Fruit fly (Drosophila melanogaster): ENCODE results near the gene Fpgs1.

DNA sequence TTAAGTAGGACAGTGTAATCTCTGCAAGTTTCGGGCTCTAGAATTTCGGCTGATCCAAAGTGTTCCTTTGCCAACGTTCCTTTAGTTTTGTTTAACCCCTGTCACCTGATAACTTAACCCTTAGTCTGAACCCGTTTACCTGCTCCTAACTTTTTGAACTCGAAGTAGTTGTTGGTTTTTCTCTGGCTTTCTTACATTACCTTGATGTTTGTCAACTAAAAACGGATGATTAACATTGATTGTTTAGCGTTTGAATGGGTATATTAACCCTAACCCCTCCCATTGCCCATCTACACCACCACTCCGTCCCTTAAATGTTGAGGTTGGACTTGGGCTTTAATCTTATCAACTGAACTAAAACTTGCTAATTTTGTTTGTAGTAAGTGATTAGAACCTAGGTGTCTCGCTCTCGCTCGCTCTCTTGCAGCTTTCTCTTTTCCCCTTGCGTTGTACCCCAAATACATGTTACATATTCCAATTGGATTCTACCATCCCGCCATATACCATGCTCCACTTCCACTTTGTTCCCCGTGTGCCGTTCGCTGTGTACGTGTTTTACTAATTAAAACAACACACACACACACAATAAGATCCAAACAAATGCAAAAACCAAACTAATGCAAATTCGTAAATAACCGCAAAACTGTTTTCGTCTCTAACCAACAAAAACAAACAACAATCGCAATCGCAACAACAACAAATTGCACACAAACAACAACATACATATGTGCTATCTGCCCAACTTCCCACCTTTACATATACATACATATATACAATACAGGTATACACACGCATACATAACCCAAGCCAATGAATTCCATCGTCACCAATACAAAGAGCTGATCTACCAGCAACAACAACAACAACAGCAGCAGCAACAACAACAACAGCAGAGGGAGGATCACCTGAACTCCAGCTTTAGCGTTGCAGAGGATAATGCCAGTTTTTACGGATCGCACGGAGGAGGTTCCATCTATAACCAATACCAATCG lies 10.6 kb upstream of the Fpgs1 start:
- TF ChIP-seq Clk (GFP tag; optimal IDR thresholded peaks at IDR 0.05) (no peak), Hr96 (GFP tag; optimal IDR thresholded peaks at IDR 0.05) (no peak), CG1620 (GFP tag; optimal IDR thresholded peaks at IDR 0.05) (no peak), ovo (GFP tag; optimal IDR thresholded peaks at IDR 0.05) (no peak), Mnt (GFP tag; optimal IDR thresholded peaks at IDR 0.05) (peak; percentile 15), bab1 (GFP tag; optimal IDR thresholded peaks at IDR 0.05) (no peak)

Measured in whole organism, adult.